Fruit fly (Drosophila melanogaster) whole organism, wandering third instar larva: Measurements from ENCODE around the gene Dip-C.

ENCODE experiments used
- Abd-B ChIP-seq: fragments of >200 bp; optimal IDR thresholded peaks from 2 replicates; lab custom pipeline; 2017; ENCODE audit warnings: missing biosample characterization, missing genetic modification characterization
- CG32264 ChIP-seq: fragments of 200-800 bp; sonication (Bioruptor generic); optimal IDR thresholded peaks from 2 replicates; lab custom pipeline; 2016; ENCODE audit warnings: missing biosample characterization, missing genetic modification characterization
- CG9705 ChIP-seq: fragments of 200-800 bp; sonication (Bioruptor generic); optimal IDR thresholded peaks from 2 replicates; lab custom pipeline; 2018; ENCODE audit warnings: missing biosample characterization, mild to moderate bottlenecking, missing genetic modification characterization
- Dfd ChIP-seq: fragments of >200 bp; optimal IDR thresholded peaks from 2 replicates; lab custom pipeline; 2017; ENCODE audit warnings: missing biosample characterization, missing genetic modification characterization
- GATAd ChIP-seq: sonication (Bioruptor generic); optimal IDR thresholded peaks from 2 replicates; lab custom pipeline; 2016; ENCODE audit warnings: missing biosample characterization, missing genetic modification characterization
- Mio ChIP-seq: sonication (Bioruptor generic); optimal IDR thresholded peaks from 2 replicates; lab custom pipeline; 2016; ENCODE audit warnings: missing biosample characterization, missing genetic modification characterization
- fru ChIP-seq: fragments of 200-800 bp; sonication (Bioruptor generic); optimal IDR thresholded peaks from 3 replicates; lab custom pipeline; 2016; ENCODE audit warnings: missing biosample characterization, mild to moderate bottlenecking, missing genetic modification characterization
- h ChIP-seq: fragments of 200-800 bp; sonication (Bioruptor generic); optimal IDR thresholded peaks from 3 replicates; lab custom pipeline; 2016; ENCODE audit warnings: missing biosample characterization, mild to moderate bottlenecking, missing genetic modification characterization
- jim ChIP-seq: fragments of 175-275, 200-325 bp; sonication (Bioruptor generic); optimal IDR thresholded peaks from 2 replicates; lab custom pipeline; 2016; ENCODE audit warnings: missing biosample characterization, mild to moderate bottlenecking, missing genetic modification characterization
- psq ChIP-seq: fragments of 200-800 bp; sonication (Bioruptor generic); optimal IDR thresholded peaks from 3 replicates; lab custom pipeline; 2017; ENCODE audit warnings: missing biosample characterization, mild to moderate bottlenecking, missing genetic modification characterization, moderate library complexity
- rgr ChIP-seq: fragments of 200-800 bp; sonication (Bioruptor generic); optimal IDR thresholded peaks from 3 replicates; lab custom pipeline; 2016; ENCODE audit warnings: missing biosample characterization, mild to moderate bottlenecking, missing genetic modification characterization
- sv ChIP-seq: fragments of 200-800 bp; sonication (Bioruptor generic); optimal IDR thresholded peaks from 3 replicates; lab custom pipeline; 2016; ENCODE audit warnings: missing biosample characterization, missing genetic modification characterization

DNA sequence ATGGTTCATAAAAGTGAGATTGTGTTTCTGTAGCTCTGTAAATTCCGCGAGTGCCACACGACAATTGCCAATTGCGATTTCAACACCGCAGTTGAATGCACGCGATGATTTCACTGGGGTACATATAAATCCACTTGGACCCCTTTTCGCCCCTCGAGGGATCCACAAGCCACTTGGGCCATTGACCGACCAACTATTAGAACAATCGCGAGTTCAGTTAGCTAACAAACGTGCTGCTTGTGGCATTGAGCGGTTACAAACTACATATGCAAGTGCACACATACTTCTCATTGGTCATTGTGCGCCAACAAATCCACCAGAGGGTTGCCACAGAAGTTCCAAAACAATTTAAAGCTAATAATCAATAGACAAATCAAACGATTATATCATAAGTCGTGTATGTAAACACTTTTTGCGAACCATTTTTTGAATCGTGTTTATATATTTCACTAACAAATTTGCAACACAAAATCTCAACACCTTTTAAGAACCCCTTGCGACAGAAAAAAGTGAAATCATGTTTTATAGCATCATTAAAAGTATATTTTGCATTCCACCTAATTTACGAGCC lies 32.3 kb downstream of the Dip-C start:
- no peak for TF ChIP-seq Dfd (GFP tag; lab: Kevin White, UChicago)
- TF ChIP-seq h: no peak
- TF ChIP-seq CG32264 (GFP tag; lab: Kevin White, UChicago): no peak
- no peak for TF ChIP-seq GATAd (GFP tag; lab: Kevin White, UChicago)
- no peak for TF ChIP-seq rgr
- TF ChIP-seq psq: no peak
- no peak for TF ChIP-seq fru (GFP tag; lab: Kevin White, UChicago)
- TF ChIP-seq CG9705 (GFP tag; lab: Kevin White, UChicago): no peak
- TF ChIP-seq Mio (GFP tag; lab: Kevin White, UChicago): no peak
- no peak for TF ChIP-seq sv (GFP tag; lab: Kevin White, UChicago)
- no peak for TF ChIP-seq Abd-B (GFP tag; lab: Kevin White, UChicago)
- TF ChIP-seq jim (GFP tag; lab: Kevin White, UChicago): no peak
